Worm (Caenorhabditis elegans) whole organism, early embryonic: Measurements from ENCODE around the gene ftn-1.

Source experiments
- B0310.2 ChIP-seq: sonication (generic microtip); optimal IDR thresholded peaks from 2 replicates; lab custom pipeline; 2016; ENCODE audit warnings: mild to moderate bottlenecking, missing genetic modification characterization, missing compliant biosample characterization
- ama-1 ChIP-seq: fragments of 150-350 bp; optimal IDR thresholded peaks from 2 replicates; lab custom pipeline; 2014
- ets-7 ChIP-seq: sonication (generic microtip); optimal IDR thresholded peaks from 2 replicates; lab custom pipeline; 2016; ENCODE audit warnings: missing genotype, missing genetic modification characterization, missing compliant biosample characterization
- flt-1 ChIP-seq: fragments of 200-800 bp; sonication (Bioruptor generic); IDR thresholded peaks from 2 replicates; pipeline ENCODE4 v1.3.6; 2022; ENCODE audit warnings: missing genetic modification characterization, missing compliant biosample characterization
- hmg-4 ChIP-seq: fragments of 200-800 bp; sonication (Bioruptor generic); optimal IDR thresholded peaks from 2 replicates; lab custom pipeline; 2018; ENCODE audit warnings: mild to moderate bottlenecking, missing genetic modification characterization, missing compliant biosample characterization
- hnd-1 ChIP-seq: sonication (generic microtip); optimal IDR thresholded peaks from 2 replicates; lab custom pipeline; 2016; ENCODE audit warnings: missing genetic modification characterization, missing compliant biosample characterization
- pes-1 ChIP-seq: fragments of 200-800 bp; sonication (Bioruptor generic); IDR thresholded peaks from 2 replicates; pipeline ENCODE4 v1.3.6; 2022; ENCODE audit warnings: missing genetic modification reagents, missing genetic modification characterization, missing compliant biosample characterization
- sea-1 ChIP-seq: fragments of 200-800 bp; sonication (Bioruptor generic); conservative IDR thresholded peaks from 2 replicates; pipeline ENCODE4 v1.3.6; 2022; ENCODE audit warnings: missing genetic modification characterization, missing compliant biosample characterization
- tbx-37 ChIP-seq: fragments of 200-800 bp; sonication (Bioruptor generic); conservative IDR thresholded peaks from 2 replicates; pipeline ENCODE4 v1.3.6; 2022; ENCODE audit warnings: missing genetic modification reagents, missing genetic modification characterization, missing compliant biosample characterization
- tra-4 ChIP-seq: sonication (generic microtip); optimal IDR thresholded peaks from 2 replicates; lab custom pipeline; 2017; ENCODE audit warnings: missing genetic modification characterization, missing compliant biosample characterization

DNA sequence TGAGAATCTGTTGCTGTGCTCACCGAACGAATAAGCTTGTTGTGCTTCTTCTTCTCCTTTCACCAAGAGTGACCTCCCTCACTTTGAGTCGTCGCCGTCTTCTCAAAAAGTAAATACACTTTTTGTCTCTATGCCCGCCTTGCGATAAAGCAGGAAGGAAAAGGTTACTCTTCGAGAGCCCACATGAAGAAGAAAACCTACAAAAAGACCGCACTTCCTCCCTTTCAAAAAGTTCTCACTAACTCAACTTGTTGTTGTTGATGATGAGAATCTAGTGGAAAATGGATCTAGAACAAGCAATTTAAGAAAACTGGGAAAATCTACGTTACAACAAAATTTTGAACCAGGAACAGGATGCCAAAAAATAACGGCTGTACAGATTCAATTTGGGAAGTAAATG is 43.1 kb upstream of the ftn-1 start, which contains the start of gene C50E3.6:
- no peak for TF ChIP-seq ama-1 (lab: Kevin White, UChicago)
- no peak for TF ChIP-seq B0310.2 (tag; lab: Kevin White, UChicago)
- TF ChIP-seq flt-1 (GFP tag; lab: Robert Waterston, UW) = no peak
- no peak for TF ChIP-seq tra-4 (tag; lab: Kevin White, UChicago)
- no peak for TF ChIP-seq sea-1 (GFP tag; lab: Robert Waterston, UW)
- no peak for TF ChIP-seq tbx-37
- TF ChIP-seq hnd-1 (tag; lab: Kevin White, UChicago) = no peak
- no peak for TF ChIP-seq pes-1 (GFP tag; lab: Robert Waterston, UW)
- no peak for TF ChIP-seq hmg-4 (GFP tag; lab: Kevin White, UChicago)
- TF ChIP-seq ets-7 = no peak
